Worm (Caenorhabditis elegans) whole organism, midembryonic: Measurements from ENCODE around the gene heh-1.

ENCODE experiments used
- T22C8.4 ChIP-seq: fragments of 200-800 bp; sonication (Bioruptor generic); IDR thresholded peaks from 2 replicates; pipeline ENCODE4 v1.3.6; 2022; ENCODE audit warnings: missing genetic modification characterization, missing compliant biosample characterization
- cog-1 ChIP-seq: sonication (generic microtip); optimal IDR thresholded peaks from 2 replicates; lab custom pipeline; 2016; ENCODE audit warnings: missing genetic modification characterization, missing compliant biosample characterization
- flt-1 ChIP-seq: fragments of 200-800 bp; sonication (Bioruptor generic); IDR thresholded peaks from 2 replicates; pipeline ENCODE4 v1.3.6; 2022; ENCODE audit warnings: missing genetic modification characterization, missing compliant biosample characterization
- klf-2 ChIP-seq: fragments of 200-800 bp; sonication (Bioruptor generic); conservative IDR thresholded peaks from 2 replicates; pipeline ENCODE4 v1.3.6; 2022; ENCODE audit warnings: missing genetic modification reagents, missing genetic modification characterization, missing compliant biosample characterization
- med-1 ChIP-seq: sonication (generic microtip); optimal IDR thresholded peaks from 2 replicates; lab custom pipeline; 2017; ENCODE audit warnings: missing genetic modification characterization, mild to moderate bottlenecking, missing compliant biosample characterization, antibody characterized with exemption, missing genetic modification reagents; ENCODE audit not compliant: insufficient read depth
- ref-1 ChIP-seq: fragments of 200-800 bp; sonication (Bioruptor generic); conservative IDR thresholded peaks from 2 replicates; pipeline ENCODE4 v1.3.6; 2022; ENCODE audit warnings: missing genetic modification reagents, missing genetic modification characterization, missing compliant biosample characterization
- tab-1 ChIP-seq: fragments of 200-800 bp; sonication (Bioruptor generic); IDR thresholded peaks from 2 replicates; pipeline ENCODE4 v1.3.6; 2022; ENCODE audit warnings: missing genetic modification characterization, missing compliant biosample characterization
- ztf-23 ChIP-seq: fragments of 200-800 bp; sonication (Bioruptor generic); IDR thresholded peaks from 2 replicates; pipeline ENCODE4 v1.3.6; 2022; ENCODE audit warnings: missing genetic modification reagents, missing genetic modification characterization, missing compliant biosample characterization
- ztf-29 ChIP-seq: fragments of 200-800 bp; sonication (Bioruptor generic); IDR thresholded peaks from 2 replicates; pipeline ENCODE4 v1.3.6; 2022; ENCODE audit warnings: missing genetic modification reagents, missing genetic modification characterization, missing compliant biosample characterization

heh-1 gene

ce11 chrIII:3220287-3220686, 21.0 kb upstream of the heh-1 start:
- TF ChIP-seq tab-1 (GFP tag; lab: Robert Waterston, UW): no peak
- no peak for TF ChIP-seq flt-1 (GFP tag; lab: Robert Waterston, UW)
- TF ChIP-seq ztf-29 (GFP tag; lab: Robert Waterston, UW): no peak

ce11 chrIII:3219050-3219449, 19.7 kb upstream of the heh-1 start, which contains the start of gene frm-8:
TSS of gene frm-8 (minus strand) at chrIII:3219150.
- no peak for TF ChIP-seq ref-1
- no peak for TF ChIP-seq ztf-29 (GFP tag; lab: Robert Waterston, UW)
- TF ChIP-seq klf-2: no peak
- no peak for TF ChIP-seq tab-1 (GFP tag; lab: Robert Waterston, UW)
- TF ChIP-seq cog-1: no peak
- TF ChIP-seq flt-1 (GFP tag; lab: Robert Waterston, UW): no peak
- no peak for TF ChIP-seq T22C8.4
- no peak for TF ChIP-seq med-1 (GFP tag; lab: Kevin White, UChicago)

DNA sequence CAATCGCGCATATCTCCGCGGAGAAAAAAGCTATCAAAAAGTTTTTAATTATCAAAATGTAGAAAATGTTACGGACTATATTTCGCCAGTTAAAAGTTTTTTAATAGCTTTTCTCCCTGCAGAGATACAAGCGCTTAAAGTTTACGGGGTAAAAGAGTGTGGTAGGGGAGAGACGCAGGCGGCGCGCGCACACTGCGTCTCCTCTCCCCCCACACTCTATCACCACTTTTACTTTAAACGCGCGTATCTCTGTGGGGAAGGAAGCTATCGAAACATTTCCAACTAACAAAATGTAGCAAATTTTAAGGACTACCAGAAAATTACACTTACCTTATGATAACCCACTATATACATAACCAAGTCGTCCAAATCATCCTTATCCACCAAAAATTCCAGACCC, 4.3 kb upstream of the heh-1 start:
- TF ChIP-seq tab-1 (GFP tag; lab: Robert Waterston, UW) (no peak), ref-1 (no peak), T22C8.4 (no peak), ztf-23 (no peak), med-1 (GFP tag; lab: Kevin White, UChicago) (no peak), cog-1 (no peak), flt-1 (GFP tag; lab: Robert Waterston, UW) (no peak), klf-2 (no peak), ztf-29 (GFP tag; lab: Robert Waterston, UW) (no peak)

DNA sequence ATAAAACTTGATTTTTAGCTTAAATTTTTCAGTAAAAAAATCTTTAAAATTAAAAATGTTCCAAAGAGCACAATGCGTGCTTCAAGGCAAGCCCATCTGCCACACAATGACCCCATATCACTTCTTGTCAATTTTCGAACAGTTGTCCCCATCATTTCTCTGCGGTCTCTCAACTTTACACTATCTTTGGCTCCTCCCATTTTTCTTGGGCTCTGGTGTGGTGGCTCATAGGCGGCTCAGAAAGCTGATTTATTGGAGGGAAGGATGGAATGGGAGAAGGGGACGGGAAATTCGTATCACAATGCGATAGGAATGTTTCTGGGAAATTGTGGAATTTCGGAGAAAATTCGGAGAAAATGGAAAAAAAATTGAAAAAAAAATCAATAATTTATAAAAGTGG, 1.2 kb upstream of the heh-1 start:
- no peak for TF ChIP-seq ztf-23
- no peak for TF ChIP-seq T22C8.4
- TF ChIP-seq flt-1 (GFP tag; lab: Robert Waterston, UW): 0 out of 2 replicates have a peak, but pooled peaks have one; percentile 25

DNA sequence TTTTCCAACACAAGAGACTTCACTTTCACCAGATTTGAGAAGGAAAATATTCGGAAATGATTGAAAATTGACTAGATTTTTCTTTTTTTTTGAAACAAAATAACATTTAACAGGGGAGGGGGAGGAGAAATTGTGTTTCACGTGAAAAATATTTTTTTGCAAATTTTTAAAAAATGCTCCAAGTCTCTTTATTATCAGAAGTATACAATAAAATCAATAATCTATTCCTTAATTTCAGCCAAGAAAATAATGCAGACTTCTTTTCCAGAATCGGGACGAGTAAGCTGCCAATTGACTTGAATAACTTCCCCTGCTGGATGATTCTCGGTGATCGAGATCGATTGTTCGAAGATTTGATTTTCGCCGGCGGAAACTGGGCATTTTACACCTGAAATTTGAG, 1.0 kb downstream of the heh-1 start, which contains the start of gene R148.7:
Gene R148.7 (minus strand): TSS at position 101 of the 400 bp plus-strand sequence.
- TF ChIP-seq T22C8.4 (no peak), ref-1 (no peak), flt-1 (GFP tag; lab: Robert Waterston, UW) (no peak), ztf-23 (no peak), ztf-29 (GFP tag; lab: Robert Waterston, UW) (no peak), klf-2 (no peak), tab-1 (GFP tag; lab: Robert Waterston, UW) (no peak), cog-1 (no peak), med-1 (GFP tag; lab: Kevin White, UChicago) (no peak)

ce11 chrIII:3197904-3198303, 1.4 kb downstream of the heh-1 start:
- TF ChIP-seq ztf-29 (GFP tag; lab: Robert Waterston, UW): no peak
- no peak for TF ChIP-seq ref-1
- TF ChIP-seq cog-1: no peak
- TF ChIP-seq flt-1 (GFP tag; lab: Robert Waterston, UW): no peak
- TF ChIP-seq T22C8.4: no peak
- no peak for TF ChIP-seq ztf-23
- no peak for TF ChIP-seq klf-2
- no peak for TF ChIP-seq tab-1 (GFP tag; lab: Robert Waterston, UW)
- TF ChIP-seq med-1 (GFP tag; lab: Kevin White, UChicago): no peak

- no peak for TF ChIP-seq cog-1
- TF ChIP-seq med-1 (GFP tag; lab: Kevin White, UChicago): no peak
- TF ChIP-seq ztf-23: no peak
- no peak for TF ChIP-seq klf-2
- no peak for TF ChIP-seq flt-1 (GFP tag; lab: Robert Waterston, UW)
Observed at ce11 chrIII:3191729-3192128, 7.6 kb downstream of the heh-1 start.

DNA sequence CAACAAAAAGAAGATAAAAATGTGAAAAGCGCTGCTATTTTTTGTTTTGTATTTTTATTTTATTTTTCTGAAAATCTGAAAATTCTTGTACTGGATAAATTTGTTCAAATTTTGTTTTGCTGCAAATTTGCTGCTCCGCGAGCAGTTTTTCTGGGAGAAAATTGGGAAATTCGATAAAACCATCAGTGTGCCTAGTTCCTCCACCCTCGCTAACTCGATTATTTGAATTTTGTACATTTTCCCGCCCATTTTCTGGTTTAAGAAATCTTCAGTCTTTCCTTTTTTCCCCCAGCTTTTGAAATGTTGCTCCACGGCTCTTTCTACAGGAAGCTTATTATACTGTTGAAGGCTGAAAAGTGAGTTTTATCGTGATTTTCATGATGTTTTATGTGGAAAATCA, 8.1 kb downstream of the heh-1 start, which contains the start of gene R148.8:
Gene R148.8 (plus strand): TSS at position 301 of the 400 bp plus-strand sequence.
- TF ChIP-seq T22C8.4: no peak

DNA sequence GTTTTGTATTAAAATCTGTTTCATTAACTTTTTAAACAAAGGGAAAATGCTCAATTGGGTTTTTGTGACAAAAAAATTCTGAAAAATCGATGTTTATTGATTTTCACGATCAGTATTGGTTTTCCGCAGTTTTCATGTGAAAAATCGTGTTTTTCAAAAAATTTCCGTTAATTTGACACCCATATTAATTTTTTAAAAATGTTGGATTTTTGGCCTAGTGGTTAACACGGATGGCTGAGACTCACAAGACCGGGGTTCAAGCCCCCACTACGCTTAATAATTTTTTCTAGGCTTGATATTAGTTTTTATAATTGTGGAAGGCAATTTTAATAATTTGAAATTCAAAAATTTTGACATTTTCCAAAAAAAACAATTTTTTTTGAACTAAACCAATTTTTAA, 8.7 kb downstream of the heh-1 start:
- no peak for TF ChIP-seq ztf-29 (GFP tag; lab: Robert Waterston, UW)
- TF ChIP-seq ztf-23: no peak
- TF ChIP-seq T22C8.4: no peak
- no peak for TF ChIP-seq flt-1 (GFP tag; lab: Robert Waterston, UW)
- no peak for TF ChIP-seq cog-1
- TF ChIP-seq klf-2: no peak
- no peak for TF ChIP-seq tab-1 (GFP tag; lab: Robert Waterston, UW)
- TF ChIP-seq med-1 (GFP tag; lab: Kevin White, UChicago): no peak
- TF ChIP-seq ref-1: no peak

ce11 chrIII:3188564-3188963, 10.8 kb downstream of the heh-1 start:
- no peak for TF ChIP-seq cog-1
- no peak for TF ChIP-seq med-1 (GFP tag; lab: Kevin White, UChicago)
- TF ChIP-seq klf-2: no peak

DNA sequence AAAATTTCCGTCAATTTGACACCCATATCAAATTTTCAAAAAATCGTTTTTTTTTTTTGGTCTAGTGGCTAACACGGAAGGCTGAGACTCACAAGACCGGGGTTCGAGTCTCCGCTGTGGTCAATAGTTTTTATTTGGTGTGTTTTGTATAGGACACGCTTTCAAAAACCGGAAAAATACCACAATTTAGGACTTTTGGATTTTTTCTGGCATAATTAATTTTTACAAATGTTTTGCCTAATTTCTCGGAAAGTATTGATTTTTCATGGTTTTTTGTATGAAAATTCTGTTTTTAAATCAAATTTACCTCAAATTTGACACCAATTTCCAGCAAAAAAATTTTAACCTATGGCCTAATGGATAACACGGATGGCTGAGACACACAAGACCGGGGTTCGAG, 13.3 kb downstream of the heh-1 start, which contains the start of gene mks-1:
Gene mks-1 (plus strand): TSS at position 301 of the 400 bp plus-strand sequence.
- TF ChIP-seq tab-1 (GFP tag; lab: Robert Waterston, UW): no peak
- no peak for TF ChIP-seq T22C8.4
- TF ChIP-seq flt-1 (GFP tag; lab: Robert Waterston, UW): no peak
- TF ChIP-seq ztf-23: no peak
- no peak for TF ChIP-seq ztf-29 (GFP tag; lab: Robert Waterston, UW)
- no peak for TF ChIP-seq cog-1
- no peak for TF ChIP-seq med-1 (GFP tag; lab: Kevin White, UChicago)
- TF ChIP-seq klf-2: no peak

ce11 chrIII:3185232-3185631, 14.1 kb downstream of the heh-1 start:
- TF ChIP-seq med-1 (GFP tag; lab: Kevin White, UChicago) (no peak), klf-2 (no peak), ref-1 (no peak), ztf-29 (GFP tag; lab: Robert Waterston, UW) (no peak), cog-1 (no peak), ztf-23 (no peak), tab-1 (GFP tag; lab: Robert Waterston, UW) (no peak), T22C8.4 (no peak), flt-1 (GFP tag; lab: Robert Waterston, UW) (no peak)
